Fruit fly (Drosophila melanogaster) whole organism, embryonic: Measurements from ENCODE around the gene CG14062.

Experiments used
- Ada2b ChIP-seq: fragments of 200-800 bp; sonication (Bioruptor generic); IDR thresholded peaks from 2 replicates; pipeline ENCODE4 v1.3.6; 2022; ENCODE audit warnings: missing biosample characterization, missing genetic modification characterization
- Aef1 ChIP-seq: fragments of 200-800 bp; sonication (Bioruptor generic); IDR thresholded peaks from 3 replicates; pipeline ENCODE4 v1.3.6; 2022; ENCODE audit warnings: missing biosample characterization, missing genetic modification characterization
- Antp ChIP-seq: fragments of 200-800 bp; sonication (Bioruptor generic); optimal IDR thresholded peaks from 3 replicates; lab custom pipeline; 2016; ENCODE audit warnings: missing biosample characterization, missing genetic modification characterization
- BtbVII ChIP-seq: fragments of 200-800 bp; sonication (Bioruptor generic); optimal IDR thresholded peaks from 3 replicates; lab custom pipeline; 2017; ENCODE audit warnings: missing biosample characterization, mild to moderate bottlenecking, missing genetic modification characterization
- CG10267 ChIP-seq: fragments of 200-800 bp; sonication (Bioruptor generic); optimal IDR thresholded peaks from 2 replicates; lab custom pipeline; 2018; ENCODE audit warnings: missing biosample characterization, mild to moderate bottlenecking, missing genetic modification characterization, moderate library complexity
- CG10366 ChIP-seq: fragments of 200-800 bp; sonication (Bioruptor generic); IDR thresholded peaks from 2 replicates; pipeline ENCODE4 v1.3.6; 2022; ENCODE audit warnings: missing biosample characterization, missing genetic modification characterization
- CG11093 ChIP-seq: fragments of 200-800 bp; sonication (Bioruptor generic); IDR thresholded peaks from 3 replicates; pipeline ENCODE4 v1.3.6; 2022; ENCODE audit warnings: missing biosample characterization, missing genetic modification characterization
- CG11695 ChIP-seq: fragments of 200-800 bp; sonication (Bioruptor generic); IDR thresholded peaks from 3 replicates; pipeline ENCODE4 v1.3.6; 2022; ENCODE audit warnings: missing biosample characterization, missing genetic modification characterization
- CG12155 ChIP-seq: fragments of 200-800 bp; sonication (Bioruptor generic); optimal IDR thresholded peaks from 3 replicates; lab custom pipeline; 2016; ENCODE audit warnings: missing biosample characterization, missing genetic modification characterization
- CG12391 ChIP-seq: fragments of 200-800 bp; sonication (Bioruptor generic); optimal IDR thresholded peaks from 3 replicates; lab custom pipeline; 2018; ENCODE audit warnings: missing biosample characterization, mild to moderate bottlenecking, missing genetic modification characterization, moderate library complexity
- CG17359 ChIP-seq: fragments of 200-800 bp; sonication (Bioruptor generic); optimal IDR thresholded peaks from 3 replicates; lab custom pipeline; 2018; ENCODE audit warnings: missing biosample characterization, mild to moderate bottlenecking, missing genetic modification characterization, moderate library complexity
- CG18599 ChIP-seq: fragments of 200-800 bp; sonication (Bioruptor generic); optimal IDR thresholded peaks from 3 replicates; lab custom pipeline; 2017; ENCODE audit warnings: missing biosample characterization, missing genetic modification characterization, mild to moderate bottlenecking, moderate library complexity, missing genetic modification reagents
- CG2120 ChIP-seq: fragments of 200-800 bp; sonication (Bioruptor generic); optimal IDR thresholded peaks from 3 replicates; lab custom pipeline; 2016; ENCODE audit warnings: missing biosample characterization, missing genetic modification characterization
- CG30403 ChIP-seq: fragments of 200-800 bp; sonication (Bioruptor generic); optimal IDR thresholded peaks from 3 replicates; lab custom pipeline; 2016; ENCODE audit warnings: missing biosample characterization, missing genetic modification characterization
- CG3726 ChIP-seq: fragments of 200-800 bp; sonication (Bioruptor generic); IDR thresholded peaks from 3 replicates; pipeline ENCODE4, ENCODE4 v1.3.6; 2022; ENCODE audit warnings: missing biosample characterization, missing genetic modification characterization
- CG3847 ChIP-seq: fragments of 200-800 bp; sonication (Bioruptor generic); IDR thresholded peaks from 2 replicates; pipeline ENCODE4 v1.3.6; 2022; ENCODE audit warnings: missing biosample characterization, missing genetic modification characterization
- CG4328 ChIP-seq: fragments of 200-800 bp; sonication (Bioruptor generic); optimal IDR thresholded peaks from 3 replicates; lab custom pipeline; 2017; ENCODE audit warnings: missing biosample characterization, missing genetic modification reagents, missing genetic modification characterization
- CG7372 ChIP-seq: fragments of 200-800 bp; sonication (Bioruptor generic); IDR thresholded peaks from 2 replicates; pipeline ENCODE4 v1.3.6; 2022; ENCODE audit warnings: missing biosample characterization, missing genetic modification characterization
- CG7928 ChIP-seq: fragments of 200-800 bp; sonication (Bioruptor generic); optimal IDR thresholded peaks from 2 replicates; lab custom pipeline; 2017; ENCODE audit warnings: missing biosample characterization, mild to moderate bottlenecking, missing genetic modification characterization
- CG9215 ChIP-seq: fragments of 200-800 bp; sonication (Bioruptor generic); IDR thresholded peaks from 2 replicates; pipeline ENCODE4 v1.3.6; 2022; ENCODE audit warnings: missing biosample characterization, missing genetic modification characterization
- CoRest ChIP-seq: fragments of 200-800 bp; sonication (Bioruptor generic); optimal IDR thresholded peaks from 3 replicates; lab custom pipeline; 2018; ENCODE audit warnings: missing biosample characterization, mild to moderate bottlenecking, missing genetic modification characterization, moderate library complexity
- Deaf1 ChIP-seq: fragments of 200-800 bp; optimal IDR thresholded peaks from 3 replicates; lab custom pipeline; 2019; ENCODE audit warnings: missing biosample characterization, mild to moderate bottlenecking, missing genetic modification characterization, moderate library complexity
- E2f2 ChIP-seq: fragments of 200-800 bp; sonication (Bioruptor generic); IDR thresholded peaks from 2 replicates; pipeline ENCODE4 v1.3.6; 2022; ENCODE audit warnings: missing biosample characterization, missing genetic modification characterization
- Eip74EF ChIP-seq, 2 experiments: fragments of 200-800 bp in 1 of 2; fragments of >200 bp in 1 of 2; sonication (Bioruptor generic) in 1 of 2; optimal IDR thresholded peaks; 2 replicates each; lab custom pipeline; 2017 to 2019; ENCODE audit warnings: missing biosample characterization in 2 of 2, missing genetic modification characterization in 2 of 2, mild to moderate bottlenecking in 1 of 2, moderate library complexity in 1 of 2
- H2.0 ChIP-seq: fragments of 200-800 bp; sonication (Bioruptor generic); IDR thresholded peaks from 2 replicates; pipeline ENCODE4 v1.3.6; 2022; ENCODE audit warnings: missing biosample characterization, missing genetic modification characterization
- Oli ChIP-seq: fragments of 200-800 bp; sonication (Bioruptor generic); optimal IDR thresholded peaks from 2 replicates; lab custom pipeline; 2018; ENCODE audit warnings: missing biosample characterization, mild to moderate bottlenecking, missing genetic modification characterization, moderate library complexity
- Sox102F ChIP-seq: fragments of 200-800 bp; sonication (Bioruptor generic); optimal IDR thresholded peaks from 2 replicates; lab custom pipeline; 2018; ENCODE audit warnings: missing biosample characterization, mild to moderate bottlenecking, missing genetic modification characterization, moderate library complexity
- Ssrp ChIP-seq: fragments of 200-800 bp; sonication (Bioruptor generic); optimal IDR thresholded peaks from 2 replicates; lab custom pipeline; 2018; ENCODE audit warnings: missing biosample characterization, mild to moderate bottlenecking, missing genetic modification characterization, moderate library complexity
- ap ChIP-seq: fragments of 200-800 bp; sonication (Bioruptor generic); IDR thresholded peaks from 2 replicates; pipeline ENCODE4 v1.3.6; 2022; ENCODE audit warnings: missing biosample characterization, missing genetic modification characterization
- cas ChIP-seq: fragments of 200-800 bp; sonication (Bioruptor generic); IDR thresholded peaks from 2 replicates; pipeline ENCODE4 v1.3.6; 2022; ENCODE audit warnings: missing biosample characterization, missing genetic modification characterization
- crp ChIP-seq, 2 experiments: fragments of 200-800 bp; sonication (Bioruptor generic); optimal IDR thresholded peaks; 2 replicates in 1 of 2; 3 replicates in 1 of 2; lab custom pipeline; 2017; ENCODE audit warnings: missing biosample characterization in 2 of 2, missing genetic modification characterization in 2 of 2, mild to moderate bottlenecking in 1 of 2, moderate library complexity in 1 of 2
- gsb ChIP-seq: fragments of 200-800 bp; sonication (Bioruptor generic); IDR thresholded peaks from 2 replicates; pipeline ENCODE4 v1.3.6; 2022; ENCODE audit warnings: missing biosample characterization, missing genetic modification characterization
- lab ChIP-seq: fragments of 200-800 bp; sonication (Bioruptor generic); optimal IDR thresholded peaks from 3 replicates; lab custom pipeline; 2017; ENCODE audit warnings: missing biosample characterization, missing genetic modification characterization, mild to moderate bottlenecking, moderate library complexity, missing genetic modification reagents
- lilli ChIP-seq: fragments of 200-800 bp; sonication (Bioruptor generic); optimal IDR thresholded peaks from 3 replicates; lab custom pipeline; 2016; ENCODE audit warnings: missing biosample characterization, missing genetic modification characterization
- lola ChIP-seq, 3 experiments: fragments of >200 bp in 2 of 3; fragments of 200-800 bp in 1 of 3; sonication (Bioruptor generic) in 1 of 3; optimal IDR thresholded peaks; 2 replicates each; lab custom pipeline; 2017 to 2019; ENCODE audit warnings: missing biosample characterization in 3 of 3, missing genetic modification characterization in 3 of 3, mild to moderate bottlenecking in 1 of 3, moderate library complexity in 1 of 3
- mam ChIP-seq: fragments of 200-800 bp; sonication (Bioruptor generic); optimal IDR thresholded peaks from 3 replicates; lab custom pipeline; 2016; ENCODE audit warnings: missing biosample characterization, missing genetic modification characterization
- nerfin-2 ChIP-seq: fragments of 200-800 bp; sonication (Bioruptor generic); IDR thresholded peaks from 2 replicates; pipeline ENCODE4 v1.3.6; 2022; ENCODE audit warnings: missing biosample characterization, missing genetic modification characterization; ENCODE audit not compliant: partially characterized antibody
- nmo ChIP-seq: fragments of 200-800 bp; sonication (Bioruptor generic); optimal IDR thresholded peaks from 2 replicates; lab custom pipeline; 2018; ENCODE audit warnings: missing biosample characterization, mild to moderate bottlenecking, missing genetic modification characterization, moderate library complexity
- pan ChIP-seq, 4 experiments: fragments of >200 bp in 3 of 4; fragments of 200-800 bp in 1 of 4; sonication (Bioruptor generic) in 1 of 4; optimal IDR thresholded peaks in 3 of 4; IDR thresholded peaks in 1 of 4; 2 replicates each; pipeline versions ENCODE4 v1.3.6 to Lab custom; 2017 to 2022; ENCODE audit warnings: missing biosample characterization in 2 of 4, missing genetic modification characterization in 2 of 4, mixed read lengths in 1 of 4
- row ChIP-seq: fragments of 200-800 bp; sonication (Bioruptor generic); IDR thresholded peaks from 3 replicates; pipeline ENCODE4 v1.3.6; 2022; ENCODE audit warnings: missing biosample characterization, missing genetic modification characterization
- run ChIP-seq: fragments of 200-800 bp; sonication (Bioruptor generic); optimal IDR thresholded peaks from 3 replicates; lab custom pipeline; 2018; ENCODE audit warnings: missing biosample characterization, mild to moderate bottlenecking, missing genetic modification characterization
- scrt ChIP-seq: fragments of 200-800 bp; sonication (Bioruptor generic); optimal IDR thresholded peaks from 2 replicates; lab custom pipeline; 2018; ENCODE audit warnings: missing biosample characterization, mild to moderate bottlenecking, missing genetic modification characterization, moderate library complexity
- slou ChIP-seq: fragments of 200-800 bp; sonication (Bioruptor generic); optimal IDR thresholded peaks from 3 replicates; lab custom pipeline; 2016; ENCODE audit warnings: missing biosample characterization, missing genetic modification characterization
- stc ChIP-seq: fragments of 200-800 bp; sonication (Bioruptor generic); IDR thresholded peaks from 2 replicates; pipeline ENCODE4 v1.3.6; 2022; ENCODE audit warnings: missing biosample characterization, missing genetic modification characterization
- tgo ChIP-seq: fragments of 200-800 bp; sonication (Bioruptor generic); IDR thresholded peaks from 3 replicates; pipeline ENCODE4 v1.3.6; 2022; ENCODE audit warnings: missing biosample characterization, missing genetic modification characterization
- toy ChIP-seq: fragments of 200-800 bp; sonication (Bioruptor generic); IDR thresholded peaks from 2 replicates; pipeline ENCODE4 v1.3.6; 2022; ENCODE audit warnings: missing biosample characterization, missing genetic modification characterization
- unpg ChIP-seq: fragments of 200-800 bp; sonication (Bioruptor generic); optimal IDR thresholded peaks from 3 replicates; lab custom pipeline; 2018; ENCODE audit warnings: missing biosample characterization, mild to moderate bottlenecking, missing genetic modification characterization, moderate library complexity
- wdn ChIP-seq: fragments of 200-800 bp; sonication (Bioruptor generic); IDR thresholded peaks from 2 replicates; pipeline ENCODE4 v1.3.6; 2022; ENCODE audit warnings: missing biosample characterization, missing genetic modification characterization

The CG14062 gene

dm6 chr3R:28676870-28677526, 34.3 kb upstream of the CG14062 start (continued):
- TF ChIP-seq Eip74EF (GFP tag; optimal IDR thresholded peaks at IDR 0.05; lab: Kevin White, UChicago) (peak in 1 of 2 experiments; percentile 93), CoRest (tag; lab: Kevin White, UChicago) (peak; percentile 62), CG10267 (no peak), unpg (peak; percentile 68), BtbVII (GFP tag; lab: Kevin White, UChicago) (peak; percentile 14), mam (peak; percentile 21), run (tag; lab: Kevin White, UChicago) (peak; percentile 26), CG9215 (GFP tag; lab: Robert Waterston, UW) (peak; percentile 50; the same call in 1 of the 2 replicates), gsb (GFP tag; lab: Robert Waterston, UW) (peak; percentile 62), CG4328 (GFP tag; lab: Kevin White, UChicago) (no peak), ap (GFP tag; lab: Robert Waterston, UW) (0 out of 2 replicates have a peak, but pooled peaks have one; percentile 6), tgo (GFP tag; lab: Robert Waterston, UW) (peak; percentile 69; the same call in 2 of the 3 replicates), lab (GFP tag; lab: Kevin White, UChicago) (peak; percentile 71), CG7928 (no peak), CG7372 (GFP tag; lab: Robert Waterston, UW) (peak; percentile 51; the same call in 1 of the 2 replicates), CG11093 (peak; percentile 48; the same call in 1 of the 3 replicates), row (GFP tag; lab: Robert Waterston, UW) (peak; percentile 62), CG3726 (no peak), Sox102F (peak; percentile 64), scrt (GFP tag; lab: Kevin White, UChicago) (peak; percentile 13), cas (GFP tag; lab: Robert Waterston, UW) (0 out of 2 replicates have a peak, but pooled peaks have one; percentile 37), CG18599 (GFP tag; lab: Kevin White, UChicago) (peak; percentile 63), toy (no peak), lola (GFP tag; optimal IDR thresholded peaks at IDR 0.05; lab: Kevin White, UChicago) (no peak), CG3847 (GFP tag; lab: Robert Waterston, UW) (peak; percentile 66), CG11695 (GFP tag; lab: Robert Waterston, UW) (peak; percentile 60; the same call in 2 of the 3 replicates), CG17359 (peak; percentile 53), CG12155 (GFP tag; lab: Kevin White, UChicago) (peak; percentile 47), crp (GFP tag; optimal IDR thresholded peaks at IDR 0.05; lab: Kevin White, UChicago) (no peak), CG12391 (tag; lab: Kevin White, UChicago) (peak; percentile 48), Ssrp (tag; lab: Kevin White, UChicago) (peak; percentile 13), stc (no peak), pan (optimal IDR thresholded peaks at IDR 0.05; lab: Kevin White, UChicago) (no peak), pan (GFP tag; optimal IDR thresholded peaks at IDR 0.05 in 1 of 2, IDR thresholded peaks at IDR 0.05 in 1 of 2) (peak in 1 of 2 experiments; percentile 80), CG30403 (GFP tag; lab: Kevin White, UChicago) (peak; percentile 69), nerfin-2 (no peak), wdn (GFP tag; lab: Robert Waterston, UW) (0 out of 2 replicates have a peak, but pooled peaks have one; percentile 11), Antp (GFP tag; lab: Kevin White, UChicago) (no peak), Oli (tag; lab: Kevin White, UChicago) (peak; percentile 60), Ada2b (GFP tag; lab: Robert Waterston, UW) (peak; percentile 59), Aef1 (GFP tag; lab: Robert Waterston, UW) (peak; percentile 37; the same call in 2 of the 3 replicates), H2.0 (GFP tag; lab: Robert Waterston, UW) (peak; percentile 64), Deaf1 (tag; lab: Kevin White, UChicago) (peak; percentile 28), lilli (GFP tag; lab: Kevin White, UChicago) (peak; percentile 67), CG10366 (GFP tag; lab: Robert Waterston, UW) (peak; percentile 71), slou (peak; percentile 36), CG2120 (GFP tag; lab: Kevin White, UChicago) (peak; percentile 74), E2f2 (GFP tag; lab: Robert Waterston, UW) (peak; percentile 12; the same call in 1 of the 2 replicates), nmo (peak; percentile 8)
